Worm (Caenorhabditis elegans) whole organism, early embryonic: ENCODE data around the gene oig-5.

ENCODE experiments used
- B0310.2 ChIP-seq: sonication (generic microtip); optimal IDR thresholded peaks from 2 replicates; lab custom pipeline; 2016; ENCODE audit warnings: mild to moderate bottlenecking, missing genetic modification characterization, missing compliant biosample characterization
- F13C5.2 ChIP-seq: sonication (generic microtip); optimal IDR thresholded peaks from 2 replicates; lab custom pipeline; 2017; ENCODE audit warnings: mild to moderate bottlenecking, missing genetic modification characterization, inconsistent platforms, missing compliant biosample characterization
- aly-1 ChIP-seq: sonication (generic microtip); optimal IDR thresholded peaks from 2 replicates; lab custom pipeline; 2016; ENCODE audit warnings: missing genetic modification characterization, missing compliant biosample characterization
- ama-1 ChIP-seq: fragments of 150-350 bp; optimal IDR thresholded peaks from 2 replicates; lab custom pipeline; 2014
- ceh-13 ChIP-seq: fragments of 200-800 bp; sonication (Bioruptor generic); optimal IDR thresholded peaks from 2 replicates; lab custom pipeline; 2018; ENCODE audit warnings: mild to moderate bottlenecking, missing genetic modification characterization, missing compliant biosample characterization
- ceh-36 ChIP-seq: sonication (generic microtip); optimal IDR thresholded peaks from 2 replicates; lab custom pipeline; 2016; ENCODE audit warnings: missing genetic modification characterization, inconsistent platforms, missing compliant biosample characterization
- ets-7 ChIP-seq: sonication (generic microtip); optimal IDR thresholded peaks from 2 replicates; lab custom pipeline; 2016; ENCODE audit warnings: missing genotype, missing genetic modification characterization, missing compliant biosample characterization
- flt-1 ChIP-seq: fragments of 200-800 bp; sonication (Bioruptor generic); IDR thresholded peaks from 2 replicates; pipeline ENCODE4 v1.3.6; 2022; ENCODE audit warnings: missing genetic modification characterization, missing compliant biosample characterization
- hmbx-1 ChIP-seq: sonication (generic microtip); optimal IDR thresholded peaks from 2 replicates; lab custom pipeline; 2016; ENCODE audit warnings: mild to moderate bottlenecking, missing genetic modification characterization, missing compliant biosample characterization
- hmg-4 ChIP-seq: fragments of 200-800 bp; sonication (Bioruptor generic); optimal IDR thresholded peaks from 2 replicates; lab custom pipeline; 2018; ENCODE audit warnings: mild to moderate bottlenecking, missing genetic modification characterization, missing compliant biosample characterization
- hnd-1 ChIP-seq: sonication (generic microtip); optimal IDR thresholded peaks from 2 replicates; lab custom pipeline; 2016; ENCODE audit warnings: missing genetic modification characterization, missing compliant biosample characterization
- pes-1 ChIP-seq: fragments of 200-800 bp; sonication (Bioruptor generic); IDR thresholded peaks from 2 replicates; pipeline ENCODE4 v1.3.6; 2022; ENCODE audit warnings: missing genetic modification reagents, missing genetic modification characterization, missing compliant biosample characterization
- scrt-1 ChIP-seq: fragments of 200-800 bp; sonication (Bioruptor generic); IDR thresholded peaks from 2 replicates; pipeline ENCODE4 v1.3.6; 2022; ENCODE audit warnings: missing genetic modification characterization, missing compliant biosample characterization
- sea-1 ChIP-seq: fragments of 200-800 bp; sonication (Bioruptor generic); conservative IDR thresholded peaks from 2 replicates; pipeline ENCODE4 v1.3.6; 2022; ENCODE audit warnings: missing genetic modification characterization, missing compliant biosample characterization
- tbx-11 ChIP-seq: fragments of 200-800 bp; sonication (Bioruptor generic); IDR thresholded peaks from 2 replicates; pipeline ENCODE4 v1.3.6; 2022; ENCODE audit warnings: missing genetic modification characterization, missing compliant biosample characterization
- tbx-37 ChIP-seq: fragments of 200-800 bp; sonication (Bioruptor generic); conservative IDR thresholded peaks from 2 replicates; pipeline ENCODE4 v1.3.6; 2022; ENCODE audit warnings: missing genetic modification reagents, missing genetic modification characterization, missing compliant biosample characterization
- tra-4 ChIP-seq: sonication (generic microtip); optimal IDR thresholded peaks from 2 replicates; lab custom pipeline; 2017; ENCODE audit warnings: missing genetic modification characterization, missing compliant biosample characterization

The oig-5 gene

DNA sequence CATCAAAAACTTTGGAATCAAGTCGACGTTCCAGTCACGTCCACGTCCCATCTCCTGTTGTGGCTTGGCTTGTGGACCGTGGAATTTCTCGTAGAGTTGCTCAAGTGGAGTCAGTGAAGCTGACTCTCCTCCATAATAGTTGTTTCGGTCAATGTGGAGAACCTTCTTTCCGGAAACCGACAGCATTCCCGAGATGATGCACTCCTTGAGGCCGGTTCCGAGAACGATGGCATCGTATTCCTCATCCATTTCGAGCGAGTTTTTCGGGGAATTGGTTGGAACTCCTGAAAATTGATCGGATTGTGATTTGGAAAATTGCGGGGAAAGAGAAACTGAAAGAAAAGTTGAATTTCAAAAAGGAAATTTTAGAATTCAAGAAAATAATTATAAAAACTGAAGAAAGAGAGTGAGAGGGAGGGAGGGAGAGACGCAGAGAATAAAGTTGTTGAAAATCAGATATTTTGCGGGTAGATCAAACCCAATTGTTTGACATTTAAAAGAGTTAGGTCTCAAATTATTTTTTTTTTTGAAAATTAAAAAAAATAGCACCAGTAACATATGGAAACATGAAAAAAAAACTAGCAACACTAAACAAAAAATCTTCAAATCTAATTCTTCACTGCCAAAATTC is 14.3 kb upstream of the oig-5 start, which contains the start of gene gdi-1:
Gene gdi-1 (minus strand): TSS at position 286 of the 631 bp plus-strand sequence.
- TF ChIP-seq ama-1 (lab: Kevin White, UChicago) = no peak
- no peak for TF ChIP-seq F13C5.2 (tag; lab: Kevin White, UChicago)
- TF ChIP-seq hnd-1 = no peak
- TF ChIP-seq hmbx-1 (tag; lab: Kevin White, UChicago) = no peak
- no peak for TF ChIP-seq B0310.2 (tag; lab: Kevin White, UChicago)
- no peak for TF ChIP-seq ets-7 (tag; lab: Kevin White, UChicago)
- TF ChIP-seq ceh-13 (GFP tag; lab: Kevin White, UChicago) = no peak
- TF ChIP-seq flt-1 (GFP tag; lab: Robert Waterston, UW) = no peak
- no peak for TF ChIP-seq scrt-1

DNA sequence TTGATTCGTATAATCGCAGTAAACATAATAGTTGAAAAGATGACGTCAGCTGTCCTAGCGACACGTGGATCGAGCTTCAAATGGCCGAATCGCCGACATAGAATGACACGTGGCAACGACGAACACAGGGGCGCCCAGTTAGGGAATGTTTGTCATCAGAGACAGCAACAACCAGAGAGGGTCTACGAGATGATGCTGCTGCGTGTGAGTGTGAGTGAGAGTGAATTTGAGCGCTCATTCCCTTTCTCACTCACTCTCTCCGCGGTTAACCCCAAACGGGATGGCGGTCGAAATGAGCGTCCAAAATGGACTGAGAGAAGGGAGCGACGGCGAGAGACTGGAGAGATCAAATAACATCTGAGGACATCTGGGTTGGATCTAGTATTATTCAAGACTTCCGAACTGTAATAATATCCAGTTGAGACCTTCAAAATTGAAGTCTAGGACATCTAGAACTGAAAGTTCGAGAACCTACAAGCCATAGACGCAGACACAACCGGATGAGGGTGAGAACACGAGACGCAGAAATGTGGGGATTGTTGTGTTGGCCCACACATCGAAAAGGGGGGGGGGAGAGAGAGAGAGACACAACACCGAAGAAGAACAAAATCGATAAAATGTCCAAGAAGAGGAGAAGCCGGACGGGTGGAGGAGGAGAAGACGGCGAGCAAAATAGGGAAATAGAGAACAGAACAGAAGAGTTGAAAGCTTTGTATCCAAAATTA is 12.9 kb upstream of the oig-5 start:
- TF ChIP-seq aly-1 (tag; lab: Kevin White, UChicago) = no peak
- no peak for TF ChIP-seq ets-7 (tag; lab: Kevin White, UChicago)
- TF ChIP-seq hmg-4 (GFP tag; lab: Kevin White, UChicago) = peak; percentile 16
- no peak for TF ChIP-seq ceh-13 (GFP tag; lab: Kevin White, UChicago)

DNA sequence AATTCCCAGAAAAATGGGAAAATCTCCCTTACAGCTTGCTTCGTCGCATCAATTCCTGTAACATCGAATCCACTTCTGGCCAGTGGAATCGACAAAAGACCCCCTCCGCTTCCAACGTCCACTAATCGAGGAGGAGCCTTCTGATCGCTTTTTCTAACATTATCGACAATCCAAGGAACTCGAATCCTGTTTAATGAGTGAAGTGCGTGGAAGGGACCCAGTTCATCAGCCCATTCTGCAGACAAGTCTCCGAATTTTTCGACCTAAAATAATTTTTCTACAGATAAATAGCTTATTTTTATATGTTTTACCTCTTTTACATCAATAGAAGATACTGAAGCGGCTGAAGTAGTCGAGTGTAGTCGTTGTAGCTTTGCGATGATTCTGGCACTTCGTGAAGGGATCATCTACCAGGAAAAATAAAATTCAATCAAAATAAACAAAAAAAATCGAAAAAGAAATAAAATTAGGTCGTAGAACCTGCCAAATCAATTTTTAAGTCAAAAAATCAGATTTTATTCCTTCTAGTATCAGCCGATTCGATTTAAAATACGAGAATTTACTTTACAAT is 11.0 kb upstream of the oig-5 start, which contains the start of gene coq-3:
Gene coq-3 (minus strand): TSS at position 407 of the 571 bp plus-strand sequence.
- TF ChIP-seq B0310.2 (tag; lab: Kevin White, UChicago) (no peak), pes-1 (GFP tag; lab: Robert Waterston, UW) (no peak), aly-1 (tag; lab: Kevin White, UChicago) (no peak), flt-1 (GFP tag; lab: Robert Waterston, UW) (no peak), ceh-13 (GFP tag; lab: Kevin White, UChicago) (no peak), tra-4 (no peak), tbx-11 (GFP tag; lab: Robert Waterston, UW) (no peak), ets-7 (tag; lab: Kevin White, UChicago) (no peak), F13C5.2 (tag; lab: Kevin White, UChicago) (no peak), hmbx-1 (tag; lab: Kevin White, UChicago) (no peak), tbx-37 (GFP tag; lab: Robert Waterston, UW) (no peak), hnd-1 (no peak), scrt-1 (no peak), ama-1 (lab: Kevin White, UChicago) (no peak), sea-1 (GFP tag; lab: Robert Waterston, UW) (no peak), hmg-4 (GFP tag; lab: Kevin White, UChicago) (no peak)

DNA sequence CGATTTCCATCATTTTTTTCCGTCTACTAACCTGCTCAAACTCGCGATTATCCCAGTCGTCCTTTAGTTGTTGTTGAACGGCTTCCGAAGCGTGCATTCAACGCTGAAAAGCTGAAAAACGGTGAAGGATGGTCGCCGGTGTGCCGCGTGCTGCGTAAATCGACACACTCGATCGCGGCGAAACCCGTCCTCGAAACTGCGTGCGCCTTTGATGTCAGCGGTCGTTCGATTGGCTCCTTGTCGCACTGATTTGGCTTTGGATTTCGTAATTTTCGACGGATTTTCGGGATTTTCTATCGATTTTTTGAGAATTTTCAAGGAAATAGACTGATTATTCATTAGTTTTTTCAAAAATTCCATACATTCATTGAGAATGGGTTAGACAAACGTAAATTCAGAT is 9.6 kb upstream of the oig-5 start, which contains the start of the genes Y57G11C.1147 and nuo-3:
Gene Y57G11C.1147 (minus strand): TSS at position 161 of the 400 bp plus-strand sequence.
Gene nuo-3 (minus strand): TSS at position 191 of the 400 bp plus-strand sequence.
- TF ChIP-seq tbx-37 (GFP tag; lab: Robert Waterston, UW) (no peak), hnd-1 (no peak), ceh-13 (GFP tag; lab: Kevin White, UChicago) (no peak), sea-1 (GFP tag; lab: Robert Waterston, UW) (no peak), hmg-4 (GFP tag; lab: Kevin White, UChicago) (no peak), ama-1 (lab: Kevin White, UChicago) (no peak), F13C5.2 (tag; lab: Kevin White, UChicago) (no peak), ceh-36 (no peak), B0310.2 (tag; lab: Kevin White, UChicago) (no peak), tra-4 (no peak), pes-1 (GFP tag; lab: Robert Waterston, UW) (no peak), hmbx-1 (tag; lab: Kevin White, UChicago) (no peak), aly-1 (tag; lab: Kevin White, UChicago) (no peak), scrt-1 (no peak), ets-7 (tag; lab: Kevin White, UChicago) (no peak), flt-1 (GFP tag; lab: Robert Waterston, UW) (no peak), tbx-11 (GFP tag; lab: Robert Waterston, UW) (no peak)

DNA sequence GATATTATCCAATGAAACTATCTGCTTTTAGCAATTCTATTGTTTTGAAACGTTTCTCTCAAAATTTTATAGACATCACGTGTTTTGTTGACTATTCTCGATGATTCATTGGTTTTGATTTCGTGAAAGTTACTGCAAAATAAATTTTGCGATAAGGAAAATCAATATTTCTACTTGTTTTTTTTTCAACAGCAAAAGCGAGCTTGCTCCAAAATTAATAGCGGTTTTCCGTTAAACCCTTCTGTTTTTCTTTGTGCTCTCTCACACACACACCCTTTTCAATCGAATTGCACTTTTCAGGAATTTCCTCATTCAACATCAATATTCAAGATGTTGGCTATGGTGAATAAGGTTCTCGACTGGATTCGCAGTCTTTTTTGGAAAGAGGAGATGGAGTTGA is 9.2 kb upstream of the oig-5 start, which contains the start of gene arl-8:
Gene arl-8 (plus strand): TSS at position 301 of the 400 bp plus-strand sequence.
- no peak for TF ChIP-seq sea-1 (GFP tag; lab: Robert Waterston, UW)
- no peak for TF ChIP-seq F13C5.2 (tag; lab: Kevin White, UChicago)
- no peak for TF ChIP-seq ceh-36
- TF ChIP-seq hmbx-1 (tag; lab: Kevin White, UChicago) = no peak
- TF ChIP-seq hnd-1 = no peak
- TF ChIP-seq pes-1 (GFP tag; lab: Robert Waterston, UW) = no peak
- TF ChIP-seq tbx-11 (GFP tag; lab: Robert Waterston, UW) = no peak
- TF ChIP-seq scrt-1 = no peak
- TF ChIP-seq tbx-37 (GFP tag; lab: Robert Waterston, UW) = no peak
- no peak for TF ChIP-seq flt-1 (GFP tag; lab: Robert Waterston, UW)
- TF ChIP-seq ceh-13 (GFP tag; lab: Kevin White, UChicago) = no peak
- TF ChIP-seq ets-7 (tag; lab: Kevin White, UChicago) = no peak
- no peak for TF ChIP-seq ama-1 (lab: Kevin White, UChicago)
- TF ChIP-seq hmg-4 (GFP tag; lab: Kevin White, UChicago) = no peak
- TF ChIP-seq tra-4 = no peak
- TF ChIP-seq aly-1 (tag; lab: Kevin White, UChicago) = no peak
- TF ChIP-seq B0310.2 (tag; lab: Kevin White, UChicago) = no peak

DNA sequence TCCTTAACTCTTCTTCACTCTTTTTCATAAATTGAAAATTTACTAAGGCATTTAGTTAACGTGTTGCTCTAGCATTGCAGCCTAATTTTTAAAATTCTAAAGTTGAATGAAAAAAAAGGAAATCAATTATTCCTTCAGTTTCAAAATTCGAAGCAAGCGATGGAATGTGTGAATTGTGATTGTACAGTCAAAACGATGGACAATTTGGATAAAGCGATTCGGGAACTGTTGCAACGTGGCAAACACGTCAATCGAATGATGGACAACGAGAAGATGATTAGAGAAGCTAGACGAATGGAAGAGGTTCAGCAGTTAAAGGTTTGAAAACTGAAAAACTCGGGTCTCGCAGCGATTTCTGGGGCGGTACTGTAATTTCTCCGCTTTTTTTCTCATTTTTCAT is 7.8 kb upstream of the oig-5 start, which contains the start of gene Y57G11C.14:
Gene Y57G11C.14 (plus strand): TSS at position 126 of the 400 bp plus-strand sequence.
- TF ChIP-seq ama-1 (lab: Kevin White, UChicago) = no peak
- TF ChIP-seq F13C5.2 (tag; lab: Kevin White, UChicago) = no peak
- no peak for TF ChIP-seq hmg-4 (GFP tag; lab: Kevin White, UChicago)
